Worm (Caenorhabditis elegans): ENCODE data around the gene T27D12.6.

The T27D12.6 gene

DNA sequence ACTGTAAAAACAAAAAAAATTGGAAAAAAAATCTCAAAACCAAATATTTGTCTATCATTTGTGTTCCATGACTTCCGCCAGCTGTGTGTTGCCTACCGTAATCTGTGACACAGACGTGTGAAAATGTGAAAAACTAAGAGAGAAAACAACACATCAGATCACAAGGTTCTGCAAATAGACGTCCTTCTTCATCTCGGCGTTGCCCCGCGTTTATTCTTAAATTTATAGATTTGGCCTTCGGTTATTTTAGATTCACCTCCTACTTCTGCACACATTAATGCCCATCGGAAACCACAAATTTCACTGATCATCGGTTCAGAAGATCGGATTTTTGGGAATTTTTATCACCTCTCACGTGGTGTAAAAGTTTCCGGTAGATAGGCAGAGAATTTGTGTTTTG lies 3.8 kb downstream of the T27D12.6 start:
- TF ChIP-seq sptf-1 (tag; optimal IDR thresholded peaks at IDR 0.05) (no peak), M03D4.4 (tag; optimal IDR thresholded peaks at IDR 0.05) (no peak), snpc-4 (tag; optimal IDR thresholded peaks at IDR 0.05) (no peak), bed-3 (GFP tag; optimal IDR thresholded peaks at IDR 0.05) (no peak), ces-1 (GFP tag; optimal IDR thresholded peaks at IDR 0.05) (no peak), nhr-76 (tag; optimal IDR thresholded peaks at IDR 0.05) (no peak), nhr-237 (tag; optimal IDR thresholded peaks at IDR 0.05) (no peak), blmp-1 (tag; optimal IDR thresholded peaks at IDR 0.05) (no peak), drap-1 (GFP tag; optimal IDR thresholded peaks at IDR 0.05) (no peak)

DNA sequence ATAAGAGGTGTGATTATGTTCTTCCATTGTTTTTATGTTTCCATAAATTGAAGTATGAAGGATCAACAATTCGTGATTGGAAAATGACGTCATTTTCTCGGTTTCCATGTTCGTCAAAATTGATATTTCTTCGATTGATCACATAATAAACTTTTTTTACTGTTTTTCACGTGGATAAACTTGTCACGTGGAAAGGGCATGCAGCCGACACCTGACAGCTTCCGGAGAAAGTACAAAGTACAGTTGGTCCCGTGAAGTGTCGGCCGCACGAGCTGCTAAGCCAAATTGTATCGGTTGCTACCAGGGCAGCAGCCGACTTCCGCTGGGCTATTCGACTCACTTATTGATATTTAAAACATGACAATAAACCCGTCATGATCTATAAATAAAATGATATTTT lies 6.3 kb downstream of the T27D12.6 start:
- TF ChIP-seq pha-4 (tag; optimal IDR thresholded peaks at IDR 0.05) (no peak), hlh-1 (tag; optimal IDR thresholded peaks at IDR 0.05) (no peak), ham-2 (GFP tag; optimal IDR thresholded peaks at IDR 0.05) (peak; percentile 49), mab-5 (tag; optimal IDR thresholded peaks at IDR 0.05) (no peak), lsy-2 (tag; optimal IDR thresholded peaks at IDR 0.05) (no peak)

DNA sequence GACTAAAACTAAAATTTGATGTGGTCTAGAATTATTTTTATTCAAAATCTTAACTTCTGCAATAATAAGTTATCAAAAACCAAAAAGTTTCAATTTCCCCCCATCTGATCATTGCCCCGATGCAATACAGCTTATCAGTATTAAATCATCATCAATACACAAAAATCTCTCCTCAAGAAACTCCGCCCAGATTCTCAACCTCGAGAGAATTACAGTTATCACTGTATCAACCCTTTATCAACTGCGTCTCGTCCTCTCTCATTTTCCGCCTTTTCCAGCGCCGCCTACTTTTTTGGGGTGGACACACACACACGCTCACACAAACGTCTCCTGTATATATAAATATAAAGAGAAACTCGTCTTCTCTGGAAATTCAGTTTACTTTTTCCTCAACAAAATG lies 7.0 kb downstream of the T27D12.6 start, which contains the start of gene T27D12.1:
Gene T27D12.1, plus strand, starts transcription at position 301 of the 400 bp plus-strand sequence.
- TF ChIP-seq ztf-11 (tag; optimal IDR thresholded peaks at IDR 0.05) (no peak), unc-62 (GFP tag; optimal IDR thresholded peaks at IDR 0.05) (no peak), nhr-2 (tag; optimal IDR thresholded peaks at IDR 0.05) (no peak), nhr-76 (tag; optimal IDR thresholded peaks at IDR 0.05) (no peak), ceh-39 (tag; optimal IDR thresholded peaks at IDR 0.05) (no peak), zip-8 (tag; optimal IDR thresholded peaks at IDR 0.05) (no peak), unc-120 (tag; optimal IDR thresholded peaks at IDR 0.05; ENCODE audit: poor library complexity, severe bottlenecking) (no peak), lin-32 (GFP tag; optimal IDR thresholded peaks at IDR 0.05) (no peak), sem-2 (GFP tag; optimal IDR thresholded peaks at IDR 0.05) (no peak), lin-13 (tag; optimal IDR thresholded peaks at IDR 0.05) (no peak), mab-5 (tag; optimal IDR thresholded peaks at IDR 0.05) (no peak), mls-2 (tag; optimal IDR thresholded peaks at IDR 0.05) (no peak), nhr-237 (tag; optimal IDR thresholded peaks at IDR 0.05) (no peak), nhr-12 (tag; optimal IDR thresholded peaks at IDR 0.05) (no peak), hlh-1 (tag; optimal IDR thresholded peaks at IDR 0.05) (no peak)

DNA sequence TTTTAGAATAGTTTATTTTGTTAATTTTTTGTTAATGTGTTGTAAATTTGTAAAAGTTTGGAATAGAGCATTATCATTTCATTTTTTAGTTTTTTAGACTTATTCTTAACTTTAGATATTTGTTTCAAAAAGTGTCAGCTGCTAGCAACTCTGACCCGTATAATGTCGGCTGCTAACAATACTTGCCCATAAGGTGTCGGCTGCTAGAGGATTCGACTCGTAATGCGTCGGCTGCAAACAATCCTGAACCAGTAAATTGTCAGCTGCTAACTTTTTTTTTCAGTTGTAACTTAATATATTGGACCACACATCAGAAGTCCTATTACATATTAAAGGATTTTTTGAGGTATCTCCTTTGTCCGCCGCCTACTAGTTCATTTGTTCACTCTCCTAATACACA lies 7.5 kb downstream of the T27D12.6 start:
- no peak for TF ChIP-seq nhr-2 (tag; optimal IDR thresholded peaks at IDR 0.05)
- no peak for TF ChIP-seq unc-39 (tag; optimal IDR thresholded peaks at IDR 0.05)
- no peak for TF ChIP-seq pha-4 (tag; optimal IDR thresholded peaks at IDR 0.05)
- no peak for TF ChIP-seq nhr-237 (tag; optimal IDR thresholded peaks at IDR 0.05)
- TF ChIP-seq elt-1 (tag; optimal IDR thresholded peaks at IDR 0.05; ENCODE audit: borderline replicate concordance, insufficient read depth): no peak

ce11 chrII:11843441-11843840 lies 8.1 kb downstream of the T27D12.6 start:
- TF ChIP-seq blmp-1 (tag; optimal IDR thresholded peaks at IDR 0.05) (no peak), ces-1 (GFP tag; optimal IDR thresholded peaks at IDR 0.05) (no peak), sptf-1 (tag; optimal IDR thresholded peaks at IDR 0.05) (no peak), drap-1 (GFP tag; optimal IDR thresholded peaks at IDR 0.05) (no peak)

DNA sequence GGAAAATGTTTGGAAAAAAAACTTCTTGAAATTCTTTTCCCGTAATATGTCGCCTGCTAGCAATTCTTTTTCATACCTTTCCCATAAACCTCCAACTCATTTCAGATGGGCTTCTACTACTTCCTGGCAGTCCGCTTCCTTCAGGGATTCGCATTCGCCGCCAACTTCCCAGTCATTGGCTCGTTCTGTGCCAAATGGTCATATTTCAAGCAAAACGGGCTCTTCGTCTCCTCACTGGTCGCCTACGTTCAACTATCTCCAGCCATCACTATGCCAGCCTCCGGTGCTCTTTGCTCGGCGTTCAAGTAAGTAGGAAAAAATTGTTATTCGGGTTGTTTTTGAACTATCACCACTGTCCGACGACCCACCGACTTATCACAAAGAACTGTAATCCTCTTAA lies 8.8 kb downstream of the T27D12.6 start:
- TF ChIP-seq ztf-11 (tag; optimal IDR thresholded peaks at IDR 0.05) (no peak), pha-4 (tag; optimal IDR thresholded peaks at IDR 0.05) (no peak)

DNA sequence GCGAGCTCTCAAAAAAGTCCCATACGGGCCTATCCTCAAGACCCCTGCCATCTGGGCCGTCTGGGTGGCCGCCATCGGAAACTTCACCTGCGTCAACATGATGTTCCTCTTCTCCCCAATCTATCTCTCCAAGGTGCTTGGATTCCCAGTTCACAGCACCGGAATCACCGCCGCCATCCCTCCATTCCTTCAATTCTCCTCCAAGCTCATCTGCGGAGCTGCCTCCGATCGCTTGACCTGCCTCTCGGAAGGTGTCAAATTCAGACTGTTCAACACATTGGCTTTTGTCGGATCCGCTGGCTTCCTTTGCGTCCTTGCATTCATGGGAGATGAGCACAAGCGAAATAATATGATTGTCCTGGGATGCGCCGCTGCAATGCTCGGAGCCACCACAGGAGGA lies 9.7 kb downstream of the T27D12.6 start:
- TF ChIP-seq mls-2 (tag; optimal IDR thresholded peaks at IDR 0.05): no peak
- no peak for TF ChIP-seq ztf-11 (tag; optimal IDR thresholded peaks at IDR 0.05)
- no peak for TF ChIP-seq M03D4.4 (tag; optimal IDR thresholded peaks at IDR 0.05)

ce11 chrII:11845954-11846353 lies 10.6 kb downstream of the T27D12.6 start:
- TF ChIP-seq hlh-1 (tag; optimal IDR thresholded peaks at IDR 0.05): no peak
- TF ChIP-seq flh-1 (GFP tag; optimal IDR thresholded peaks at IDR 0.05): no peak
- TF ChIP-seq ceh-43 (GFP tag; optimal IDR thresholded peaks at IDR 0.05): no peak
- TF ChIP-seq nhr-237 (tag; optimal IDR thresholded peaks at IDR 0.05): no peak
- no peak for TF ChIP-seq unc-39 (tag; optimal IDR thresholded peaks at IDR 0.05)
- no peak for TF ChIP-seq nhr-12 (tag; optimal IDR thresholded peaks at IDR 0.05)
- TF ChIP-seq lin-32 (GFP tag; optimal IDR thresholded peaks at IDR 0.05): no peak
- no peak for TF ChIP-seq sem-2 (GFP tag; optimal IDR thresholded peaks at IDR 0.05)
- TF ChIP-seq ces-1 (GFP tag; optimal IDR thresholded peaks at IDR 0.05): no peak
- TF ChIP-seq drap-1 (GFP tag; optimal IDR thresholded peaks at IDR 0.05): no peak
- no peak for TF ChIP-seq nhr-28 (tag; optimal IDR thresholded peaks at IDR 0.05)
- TF ChIP-seq nhr-2 (tag; optimal IDR thresholded peaks at IDR 0.05): no peak
